Fruit fly (Drosophila melanogaster) whole organism: ENCODE results near the gene yellow-k.

Source experiments
- EcR ChIP-seq, 2 experiments: fragments of >200 bp; optimal IDR thresholded peaks; 2 replicates each; lab custom pipeline; 2017; ENCODE audit warnings: missing biosample characterization in 2 of 2, missing genetic modification characterization in 2 of 2, missing genetic modification reagents in 2 of 2
- pan ChIP-seq: fragments of >200 bp; optimal IDR thresholded peaks from 2 replicates; lab custom pipeline; 2017
- psq ChIP-seq: fragments of >200 bp; optimal IDR thresholded peaks from 2 replicates; lab custom pipeline; 2017
- usp ChIP-seq: fragments of >200 bp; optimal IDR thresholded peaks from 2 replicates; lab custom pipeline; 2017; ENCODE audit warnings: missing biosample characterization, missing genetic modification characterization, mixed read lengths

dm6 chr3L:15536550-15536949 lies 16.1 kb downstream of the yellow-k start:
- TF ChIP-seq EcR (GFP tag; optimal IDR thresholded peaks at IDR 0.05; lab: Kevin White, UChicago) (no peak), pan (lab: Kevin White, UChicago) (peak; percentile 1), usp (GFP tag; lab: Kevin White, UChicago) (no peak), psq (lab: Kevin White, UChicago) (no peak)
